Fruit fly (Drosophila melanogaster): ENCODE data around the gene eg.

Gene eg

dm6 chr3L:21821780-21822179, 13.3 kb downstream of the eg start, which contains the start of gene CycH (continued):
- TF ChIP-seq sens-2 (GFP tag; IDR thresholded peaks at IDR 0.05), result no peak
- TF ChIP-seq Vsx1 (GFP tag; optimal IDR thresholded peaks at IDR 0.05), result no peak
- TF ChIP-seq fd96Cb (tag; optimal IDR thresholded peaks at IDR 0.05), result no peak
- TF ChIP-seq Hey (tag; optimal IDR thresholded peaks at IDR 0.05), result no peak
- no peak for TF ChIP-seq CG3065 (GFP tag; optimal IDR thresholded peaks at IDR 0.05)
- no peak for TF ChIP-seq Deaf1 (tag; optimal IDR thresholded peaks at IDR 0.05)
- TF ChIP-seq CG17802 (tag; optimal IDR thresholded peaks at IDR 0.05), result no peak
- TF ChIP-seq CG3726 (GFP tag; IDR thresholded peaks at IDR 0.05), result no peak
- peak; percentile 39 for TF ChIP-seq slp2 (GFP tag; optimal IDR thresholded peaks at IDR 0.05)
- TF ChIP-seq CG30020 (tag; optimal IDR thresholded peaks at IDR 0.05), result peak; percentile 56
- TF ChIP-seq CG15479 (GFP tag; optimal IDR thresholded peaks at IDR 0.05), result no peak
- TF ChIP-seq tap (tag; optimal IDR thresholded peaks at IDR 0.05), result no peak
- peak; percentile 42 for TF ChIP-seq Dp (GFP tag; optimal IDR thresholded peaks at IDR 0.05)
- TF ChIP-seq ssp (GFP tag; IDR thresholded peaks at IDR 0.05), result 0 out of 2 replicates have a peak, but pooled peaks have one; percentile 13
- no peak for TF ChIP-seq CG4730 (GFP tag; IDR thresholded peaks at IDR 0.05)
- no peak for TF ChIP-seq seq (GFP tag; IDR thresholded peaks at IDR 0.05)
- peak; percentile 76 for TF ChIP-seq CG6254 (GFP tag; optimal IDR thresholded peaks at IDR 0.05)
- peak; percentile 19; the same call in 1 of the 2 replicates for TF ChIP-seq sisA (GFP tag; IDR thresholded peaks at IDR 0.05)
- peak; percentile 74; the same call in 2 of the 3 replicates for TF ChIP-seq CG2199 (GFP tag; IDR thresholded peaks at IDR 0.05)
- no peak for TF ChIP-seq CG34376 (GFP tag; optimal IDR thresholded peaks at IDR 0.05)
- peak; percentile 60 for TF ChIP-seq CG2120 (GFP tag; optimal IDR thresholded peaks at IDR 0.05)
- TF ChIP-seq CG7928 (GFP tag; optimal IDR thresholded peaks at IDR 0.05), result no peak
- no peak for TF ChIP-seq nerfin-2 (GFP tag; IDR thresholded peaks at IDR 0.05; ENCODE audit: partially characterized antibody)
- TF ChIP-seq Sry-δ (GFP tag; optimal IDR thresholded peaks at IDR 0.05), result no peak
- no peak for TF ChIP-seq prd (optimal IDR thresholded peaks at IDR 0.05)
- no peak for TF ChIP-seq prd (GFP tag; IDR thresholded peaks at IDR 0.05)
- TF ChIP-seq tin (GFP tag; optimal IDR thresholded peaks at IDR 0.05), result peak; percentile 22
- peak; percentile 41 for TF ChIP-seq p53 (GFP tag; optimal IDR thresholded peaks at IDR 0.05)
- peak; percentile 32 for TF ChIP-seq Meics (GFP tag; optimal IDR thresholded peaks at IDR 0.05)
- peak; percentile 13 for TF ChIP-seq CG11398 (GFP tag; optimal IDR thresholded peaks at IDR 0.05)
- 0 out of 3 replicates have a peak, but pooled peaks have one; percentile 27 for TF ChIP-seq Dbx (GFP tag; IDR thresholded peaks at IDR 0.05)
- no peak for TF ChIP-seq CG11085 (GFP tag; IDR thresholded peaks at IDR 0.05)
- peak; percentile 7; the same call in 1 of the 2 replicates for TF ChIP-seq lmd (GFP tag; IDR thresholded peaks at IDR 0.05)
- peak; percentile 63 for TF ChIP-seq CG17829 (tag; optimal IDR thresholded peaks at IDR 0.05)
- TF ChIP-seq tup (GFP tag; optimal IDR thresholded peaks at IDR 0.05), result no peak
- peak; percentile 32; the same call in 2 of the 3 replicates for TF ChIP-seq CG6791 (GFP tag; IDR thresholded peaks at IDR 0.05; ENCODE audit: partially characterized antibody)
- TF ChIP-seq Jarid2 (GFP tag; optimal IDR thresholded peaks at IDR 0.05), result no peak
- no peak for TF ChIP-seq Atf6 (GFP tag; IDR thresholded peaks at IDR 0.05)
- peak; percentile 42 for TF ChIP-seq Hsf (GFP tag; optimal IDR thresholded peaks at IDR 0.05)
- TF ChIP-seq Fer2 (tag; optimal IDR thresholded peaks at IDR 0.05), result peak; percentile 8
- no peak for TF ChIP-seq en (GFP tag; optimal IDR thresholded peaks at IDR 0.05)
- TF ChIP-seq hbn (GFP tag; IDR thresholded peaks at IDR 0.05; ENCODE audit: partially characterized antibody), result no peak
- peak; percentile 59; the same call in 1 of the 2 replicates for TF ChIP-seq slbo (GFP tag; IDR thresholded peaks at IDR 0.05)
- TF ChIP-seq CG12155 (GFP tag; optimal IDR thresholded peaks at IDR 0.05), result peak; percentile 47
- no peak for TF ChIP-seq Doc3 (GFP tag; IDR thresholded peaks at IDR 0.05; ENCODE audit: partially characterized antibody)
- TF ChIP-seq Ptx1 (GFP tag; IDR thresholded peaks at IDR 0.05), result no peak
- no peak for TF ChIP-seq CG7745 (tag; optimal IDR thresholded peaks at IDR 0.05)
- TF ChIP-seq gcm (GFP tag; optimal IDR thresholded peaks at IDR 0.05), result no peak
- peak; percentile 40 for TF ChIP-seq chn (GFP tag; optimal IDR thresholded peaks at IDR 0.05)
- TF ChIP-seq CG10267 (tag; optimal IDR thresholded peaks at IDR 0.05), result peak; percentile 51
- TF ChIP-seq Myb (GFP tag; optimal IDR thresholded peaks at IDR 0.05), result peak; percentile 24

Measured in whole organism, embryonic.